Fruit fly (Drosophila melanogaster) Kc167 (cell line): ENCODE results near the gene CG5989.

Source experiments
- Myc ChIP-seq: fragments of >200 bp; optimal IDR thresholded peaks from 2 replicates; lab custom pipeline; 2017; ENCODE audit warnings: missing external identifiers
- Sin3A ChIP-seq: fragments of >200 bp; optimal IDR thresholded peaks from 2 replicates; lab custom pipeline; 2018; ENCODE audit warnings: missing external identifiers
- h ChIP-seq: fragments of >200 bp; optimal IDR thresholded peaks from 3 replicates; lab custom pipeline; 2018; ENCODE audit warnings: missing external identifiers
- insv ChIP-seq: fragments of >200 bp; optimal IDR thresholded peaks from 3 replicates; lab custom pipeline; 2018; ENCODE audit warnings: missing external identifiers
- psq ChIP-seq: fragments of >200 bp; optimal IDR thresholded peaks from 2 replicates; lab custom pipeline; 2017; ENCODE audit warnings: missing external identifiers
- ttk ChIP-seq: sonication (Bioruptor generic); optimal IDR thresholded peaks from 2 replicates; lab custom pipeline; 2017; ENCODE audit warnings: missing external identifiers

Gene CG5989

DNA sequence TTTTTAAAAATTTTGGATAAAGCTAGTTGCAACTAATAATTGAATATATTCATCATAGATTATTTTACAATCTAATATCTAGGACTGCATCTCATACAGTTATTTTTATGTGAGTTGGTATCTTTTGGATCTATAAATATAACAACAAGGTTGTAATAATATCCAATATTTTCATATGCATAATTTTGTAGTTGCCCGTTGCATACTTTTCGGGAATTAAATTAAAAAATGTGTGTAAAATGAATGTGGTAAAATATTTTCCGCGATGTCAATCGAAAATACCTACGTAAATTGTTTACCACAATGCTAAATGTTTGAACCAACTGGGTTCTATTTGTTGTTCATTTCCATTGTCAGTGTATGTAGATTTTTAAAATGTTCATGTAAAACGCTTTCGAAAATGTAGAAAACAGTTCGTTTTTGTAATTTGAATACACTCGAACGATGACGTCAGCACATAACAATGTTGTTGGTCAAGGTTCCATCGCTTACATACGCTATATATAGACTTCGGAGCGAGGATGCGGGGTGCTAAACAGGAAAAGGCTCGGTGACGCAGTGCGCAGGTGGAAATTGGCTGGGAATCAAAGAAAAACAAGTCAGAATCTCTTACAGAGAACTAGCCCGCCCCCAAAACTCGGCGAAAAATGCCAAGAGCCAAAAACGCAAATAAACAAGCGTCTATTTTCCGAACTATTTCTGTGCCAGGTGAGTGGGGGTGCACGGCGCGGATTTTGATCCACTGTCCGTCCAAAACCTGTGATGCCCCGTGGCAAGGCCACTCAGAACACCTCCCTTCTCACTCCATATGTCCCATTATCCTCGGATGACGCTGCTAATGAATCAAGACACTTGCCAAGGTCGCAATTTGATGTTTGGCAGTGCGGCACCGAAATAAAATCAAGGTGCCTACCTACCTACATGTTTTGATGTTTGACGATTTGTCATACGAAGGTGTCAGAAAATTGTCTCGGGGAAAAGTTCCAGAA is 24.2 kb upstream of the CG5989 start:
- TF ChIP-seq Myc (lab: Kevin White, UChicago) (no peak), insv (lab: Kevin White, UChicago) (no peak), psq (lab: Kevin White, UChicago) (no peak), ttk (lab: Kevin White, UChicago) (no peak), h (lab: Kevin White, UChicago) (no peak), Sin3A (lab: Kevin White, UChicago) (no peak)

DNA sequence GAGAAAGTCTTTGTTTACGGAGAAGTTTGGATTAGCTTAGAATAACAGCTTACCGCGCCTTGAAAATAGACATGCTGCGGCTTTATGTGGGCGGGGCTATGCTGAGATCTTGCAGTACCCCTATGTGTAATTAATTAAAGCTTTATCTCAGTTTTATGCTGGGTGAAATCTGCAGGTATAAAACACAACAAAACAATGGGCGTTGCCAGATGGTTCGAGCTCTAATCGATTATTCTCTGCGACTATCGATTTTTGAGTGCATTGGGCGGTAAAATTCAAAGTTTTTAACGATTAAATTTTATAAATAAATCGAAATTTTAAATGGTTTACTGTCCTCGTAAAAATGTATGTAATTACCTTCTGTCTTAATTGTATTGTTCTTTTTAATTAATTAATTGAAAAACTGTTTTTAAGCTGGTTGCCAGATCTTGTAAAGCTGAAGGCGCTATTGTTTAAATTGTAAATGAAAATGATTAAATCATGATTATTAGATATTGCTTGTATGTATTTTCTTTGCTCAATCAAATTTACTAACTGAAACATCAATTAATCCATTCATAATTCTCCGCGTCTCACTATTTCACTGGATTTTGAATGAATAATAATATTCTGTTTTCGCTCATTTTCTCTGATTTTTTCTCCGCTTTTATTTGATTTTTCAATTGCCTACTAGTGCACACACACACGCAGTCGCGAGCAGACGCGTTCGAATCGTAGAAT is 19.9 kb upstream of the CG5989 start, which contains the start of the genes GAPsec and Zasp66:
TSS of gene GAPsec (minus strand) at position 200 of the 720 bp plus-strand sequence.
TSS of gene Zasp66 (plus strand) at position 670 of the 720 bp plus-strand sequence.
- TF ChIP-seq insv (lab: Kevin White, UChicago) (no peak), Sin3A (lab: Kevin White, UChicago) (no peak), Myc (lab: Kevin White, UChicago) (no peak), h (lab: Kevin White, UChicago) (no peak), psq (lab: Kevin White, UChicago) (no peak), ttk (lab: Kevin White, UChicago) (no peak)

DNA sequence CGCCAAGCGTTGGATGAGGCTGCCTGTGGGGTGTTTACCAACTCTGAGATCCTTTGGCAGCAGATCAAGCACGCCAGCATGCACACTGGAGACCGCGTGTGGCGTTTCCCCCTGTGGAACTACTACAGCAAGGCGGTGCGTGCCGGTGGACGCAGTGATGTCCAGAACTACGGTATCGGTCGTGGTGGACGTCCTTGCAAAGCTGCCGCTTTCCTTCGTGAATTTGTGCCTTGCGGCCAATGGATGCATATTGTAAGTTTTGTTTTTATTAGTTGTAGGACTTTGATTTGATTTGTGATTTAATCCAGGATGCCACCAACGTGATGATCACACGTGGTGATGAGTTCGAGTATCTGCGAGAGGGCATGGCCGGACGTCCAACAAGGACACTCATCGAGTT is 17.5 kb upstream of the CG5989 start:
- no peak for TF ChIP-seq insv (lab: Kevin White, UChicago)
- no peak for TF ChIP-seq h (lab: Kevin White, UChicago)
- no peak for TF ChIP-seq ttk (lab: Kevin White, UChicago)
- TF ChIP-seq Sin3A (lab: Kevin White, UChicago): no peak
- no peak for TF ChIP-seq Myc (lab: Kevin White, UChicago)

DNA sequence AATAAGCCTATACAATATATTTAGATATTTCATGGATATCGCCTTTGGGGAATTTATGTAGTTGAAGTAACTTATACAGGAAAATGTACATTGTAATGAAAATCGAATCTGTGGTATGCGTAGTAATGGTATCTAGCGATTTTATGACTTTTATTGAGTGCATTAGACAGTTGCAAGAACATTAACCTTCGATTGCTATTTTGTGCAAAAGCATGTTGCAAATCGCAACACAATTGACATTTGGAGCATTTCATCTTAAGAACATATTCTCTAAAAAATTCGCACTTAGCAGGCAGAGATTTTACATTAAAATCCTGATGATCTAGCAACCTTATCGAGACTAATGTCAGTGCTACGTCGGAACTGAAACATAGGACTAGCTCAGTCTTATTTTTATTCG is 15.6 kb upstream of the CG5989 start, which contains the start of gene S-Lap2:
TSS of gene S-Lap2 (plus strand) at position 301 of the 400 bp plus-strand sequence.
- TF ChIP-seq ttk (lab: Kevin White, UChicago) (no peak), psq (lab: Kevin White, UChicago) (no peak), Sin3A (lab: Kevin White, UChicago) (no peak), h (lab: Kevin White, UChicago) (no peak), Myc (lab: Kevin White, UChicago) (no peak), insv (lab: Kevin White, UChicago) (no peak)

DNA sequence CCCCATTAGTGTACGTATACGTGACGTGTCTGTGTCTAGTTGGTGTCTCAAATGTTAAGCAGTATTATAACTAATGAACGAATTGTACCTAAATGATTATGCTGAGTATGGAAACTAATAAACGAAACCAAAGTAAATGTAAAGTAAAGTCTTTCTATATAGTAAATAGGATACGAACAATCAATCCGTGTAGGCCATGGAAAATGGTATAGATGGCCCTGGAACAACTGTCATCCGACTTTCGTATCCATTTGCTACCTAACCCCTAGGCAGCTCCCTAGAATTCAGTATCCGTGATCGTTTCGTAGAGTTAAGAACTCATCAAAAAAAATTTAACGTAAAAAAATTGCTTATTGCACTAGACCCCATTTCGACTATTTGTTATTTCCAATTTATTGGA is 13.0 kb upstream of the CG5989 start, which contains the start of gene S-Lap1:
TSS of gene S-Lap1 (plus strand) at position 301 of the 400 bp plus-strand sequence.
- TF ChIP-seq psq (lab: Kevin White, UChicago) (no peak), ttk (lab: Kevin White, UChicago) (no peak), Sin3A (lab: Kevin White, UChicago) (no peak)

DNA sequence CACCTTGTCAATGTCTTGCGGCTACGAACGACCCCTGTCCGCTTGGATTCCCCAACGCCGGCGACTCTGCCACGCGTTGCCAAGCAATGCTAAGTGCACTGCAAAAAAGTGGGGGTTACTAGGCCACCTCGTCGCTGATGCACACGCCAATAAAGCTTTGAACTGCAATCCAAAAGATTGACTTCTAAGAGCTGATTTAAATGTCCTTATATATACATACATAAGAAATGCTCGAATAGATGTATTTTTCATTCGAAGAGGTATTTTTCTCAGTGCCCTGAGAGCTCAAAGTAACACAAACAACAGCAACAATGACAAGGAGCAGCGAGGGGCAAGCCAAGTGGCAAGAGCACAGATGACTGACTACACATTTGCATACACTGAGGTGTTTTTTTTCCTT is 3.5 kb upstream of the CG5989 start:
- no peak for TF ChIP-seq psq (lab: Kevin White, UChicago)
- TF ChIP-seq Myc (lab: Kevin White, UChicago): no peak
- no peak for TF ChIP-seq h (lab: Kevin White, UChicago)
- no peak for TF ChIP-seq insv (lab: Kevin White, UChicago)
- TF ChIP-seq Sin3A (lab: Kevin White, UChicago): no peak
- no peak for TF ChIP-seq ttk (lab: Kevin White, UChicago)

DNA sequence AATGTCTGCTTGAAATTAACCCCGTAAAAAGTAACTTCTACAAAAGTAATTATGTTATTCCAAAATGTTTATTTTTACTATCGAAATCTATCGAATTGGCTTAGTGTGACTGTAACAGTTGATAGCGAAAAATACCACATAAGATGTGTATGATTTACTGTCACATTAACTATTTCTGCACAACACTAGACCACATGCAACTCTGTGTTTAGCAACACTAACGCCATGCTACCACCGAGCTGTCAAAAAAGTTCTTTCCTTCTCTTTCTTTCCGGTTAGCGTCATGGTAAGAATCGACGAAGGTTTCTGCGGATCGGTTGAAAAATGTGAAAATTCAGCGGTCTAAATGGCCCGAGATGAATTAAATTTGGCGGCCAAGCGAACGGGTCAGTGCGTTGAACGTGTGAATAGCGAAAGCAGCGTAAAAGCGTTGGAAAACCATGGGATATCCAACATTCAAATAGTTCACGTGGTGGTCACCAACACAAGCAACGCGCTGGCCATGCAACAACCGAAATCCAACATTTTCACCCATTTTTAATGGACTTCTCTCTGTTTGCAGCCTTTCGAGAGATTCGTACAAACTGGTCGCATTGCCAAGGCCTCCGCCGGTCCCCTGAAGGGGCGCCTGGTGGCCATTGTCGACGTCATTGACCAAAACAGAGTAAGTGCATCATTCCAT is 3.1 kb downstream of the CG5989 start, which contains the start of the genes Nelf-E and RpL14:
TSS of gene Nelf-E (minus strand) at position 128 of the 682 bp plus-strand sequence.
TSS of gene RpL14 (plus strand) at position 255 of the 682 bp plus-strand sequence.
- TF ChIP-seq ttk (lab: Kevin White, UChicago): no peak
- TF ChIP-seq psq (lab: Kevin White, UChicago): no peak
- TF ChIP-seq h (lab: Kevin White, UChicago): no peak
- TF ChIP-seq Myc (lab: Kevin White, UChicago): no peak
- no peak for TF ChIP-seq insv (lab: Kevin White, UChicago)
- no peak for TF ChIP-seq Sin3A (lab: Kevin White, UChicago)

DNA sequence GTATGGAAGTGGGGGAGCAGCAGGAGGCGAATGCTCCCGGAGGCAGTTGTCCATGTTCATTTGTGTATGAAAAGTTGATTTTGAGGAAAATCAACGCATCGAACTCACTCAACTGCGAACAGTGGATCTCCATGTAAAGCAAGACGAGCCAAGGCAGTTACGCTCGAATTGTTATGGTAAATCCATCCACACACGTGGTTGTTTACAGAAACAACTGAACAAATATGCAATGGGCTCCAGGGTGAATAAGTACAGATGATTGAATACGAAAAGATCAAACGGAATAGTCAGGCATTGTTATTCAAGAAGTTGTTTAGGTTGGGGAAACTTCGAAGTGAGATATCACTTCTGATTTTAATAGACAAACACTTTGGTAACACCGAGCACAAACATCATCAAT is 19.9 kb downstream of the CG5989 start:
- TF ChIP-seq Sin3A (lab: Kevin White, UChicago) (no peak), psq (lab: Kevin White, UChicago) (no peak), ttk (lab: Kevin White, UChicago) (no peak), h (lab: Kevin White, UChicago) (no peak), insv (lab: Kevin White, UChicago) (no peak), Myc (lab: Kevin White, UChicago) (no peak)

DNA sequence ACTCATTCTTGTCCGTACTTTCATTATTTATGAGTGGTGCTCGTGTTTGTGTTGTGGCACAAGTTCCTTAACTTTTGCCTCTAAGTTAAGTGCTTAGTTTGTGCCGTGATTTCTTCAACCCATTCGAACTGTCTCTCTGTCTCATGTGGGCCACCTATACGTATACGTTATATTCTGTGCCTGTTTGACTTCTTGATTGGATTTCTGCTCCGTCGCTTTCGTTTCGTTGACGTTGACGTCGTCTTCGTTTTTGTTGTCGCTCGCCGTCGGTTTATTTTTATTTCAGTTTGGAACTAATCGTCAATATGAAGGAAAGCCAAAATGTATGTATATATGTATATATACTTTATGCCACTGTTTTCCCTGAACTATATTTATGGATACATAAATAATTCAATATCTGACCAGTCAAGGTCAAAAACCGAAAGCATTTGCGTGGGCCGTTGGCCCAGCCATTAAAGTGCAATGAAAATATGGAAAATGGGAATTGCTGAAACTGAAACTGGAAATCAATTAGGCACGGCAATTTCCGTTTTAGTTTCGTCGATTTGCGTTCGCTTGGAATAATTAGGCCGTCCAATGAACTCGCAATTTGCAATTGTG is 21.7 kb downstream of the CG5989 start:
- TF ChIP-seq psq (lab: Kevin White, UChicago): no peak
- TF ChIP-seq Myc (lab: Kevin White, UChicago): no peak
- no peak for TF ChIP-seq insv (lab: Kevin White, UChicago)
- no peak for TF ChIP-seq Sin3A (lab: Kevin White, UChicago)
- TF ChIP-seq h (lab: Kevin White, UChicago): no peak
- TF ChIP-seq ttk (lab: Kevin White, UChicago): no peak

DNA sequence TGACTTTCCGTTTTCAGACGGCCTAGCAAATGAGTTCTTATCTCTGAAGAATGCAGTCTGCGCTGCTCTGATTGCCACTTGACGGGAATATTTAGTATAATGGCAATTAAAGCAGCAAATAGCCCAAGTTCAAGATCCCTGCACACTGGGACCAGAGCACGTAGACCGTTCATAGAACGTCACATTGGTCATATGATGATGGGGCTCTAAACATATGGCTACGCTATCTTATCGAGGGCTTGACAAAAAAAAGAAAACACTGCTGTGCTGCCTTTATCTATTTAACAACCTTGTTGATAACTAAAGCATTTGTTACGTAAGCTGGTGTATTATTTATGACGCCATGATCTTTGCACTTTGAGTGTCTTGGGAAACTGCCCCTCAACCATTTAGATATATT is 23.2 kb downstream of the CG5989 start:
- TF ChIP-seq ttk (lab: Kevin White, UChicago) (no peak), h (lab: Kevin White, UChicago) (no peak), Myc (lab: Kevin White, UChicago) (no peak), insv (lab: Kevin White, UChicago) (no peak), psq (lab: Kevin White, UChicago) (no peak), Sin3A (lab: Kevin White, UChicago) (no peak)
